Fruit fly (Drosophila melanogaster) whole organism, embryonic: Measurements from ENCODE around the gene Pex5.
A peak's percentile ranks its signal among the peaks of the same experiment; 100 is the strongest.

Experiments used
- CG10979 ChIP-seq: fragments of 200-800 bp; sonication (Bioruptor generic); optimal IDR thresholded peaks from 2 replicates; lab custom pipeline; 2018; ENCODE audit warnings: missing biosample characterization, mild to moderate bottlenecking, missing genetic modification characterization, moderate library complexity
- CG12071 ChIP-seq: fragments of 200-800 bp; sonication (Bioruptor generic); optimal IDR thresholded peaks from 3 replicates; lab custom pipeline; 2018; ENCODE audit warnings: missing biosample characterization, mild to moderate bottlenecking, missing genetic modification characterization
- CG12104 ChIP-seq: fragments of 200-800 bp; sonication (Bioruptor generic); optimal IDR thresholded peaks from 3 replicates; lab custom pipeline; 2016; ENCODE audit warnings: missing biosample characterization, missing genetic modification characterization
- CG12155 ChIP-seq: fragments of 200-800 bp; sonication (Bioruptor generic); optimal IDR thresholded peaks from 3 replicates; lab custom pipeline; 2016; ENCODE audit warnings: missing biosample characterization, missing genetic modification characterization
- CG12236 ChIP-seq: fragments of 200-800 bp; sonication (Bioruptor generic); optimal IDR thresholded peaks from 2 replicates; lab custom pipeline; 2016; ENCODE audit warnings: missing biosample characterization, missing genetic modification characterization
- CG12942 ChIP-seq: fragments of 200-800 bp; sonication (Bioruptor generic); optimal IDR thresholded peaks from 3 replicates; lab custom pipeline; 2016; ENCODE audit warnings: missing biosample characterization, missing genetic modification characterization
- CG13624 ChIP-seq: fragments of 200-800 bp; sonication (Bioruptor generic); optimal IDR thresholded peaks from 2 replicates; lab custom pipeline; 2016; ENCODE audit warnings: missing biosample characterization, missing genetic modification characterization
- CG14667 ChIP-seq: fragments of 200-800 bp; sonication (Bioruptor generic); IDR thresholded peaks from 2 replicates; pipeline ENCODE4 v1.3.6; 2022; ENCODE audit warnings: missing biosample characterization, missing genetic modification characterization
- CG17359 ChIP-seq: fragments of 200-800 bp; sonication (Bioruptor generic); optimal IDR thresholded peaks from 3 replicates; lab custom pipeline; 2018; ENCODE audit warnings: missing biosample characterization, mild to moderate bottlenecking, missing genetic modification characterization, moderate library complexity
- CG17568 ChIP-seq: fragments of 200-800 bp; sonication (Bioruptor generic); optimal IDR thresholded peaks from 2 replicates; lab custom pipeline; 2018; ENCODE audit warnings: missing biosample characterization, mild to moderate bottlenecking, missing genetic modification characterization, moderate library complexity
- CG18476 ChIP-seq: fragments of 200-800 bp; sonication (Bioruptor generic); optimal IDR thresholded peaks from 2 replicates; lab custom pipeline; 2016; ENCODE audit warnings: missing biosample characterization, mild to moderate bottlenecking, missing genetic modification characterization
- CG2199 ChIP-seq: fragments of 200-800 bp; sonication (Bioruptor generic); IDR thresholded peaks from 3 replicates; pipeline ENCODE4 v1.3.6; 2022; ENCODE audit warnings: missing biosample characterization, missing genetic modification characterization
- CG2202 ChIP-seq: fragments of 200-800 bp; sonication (Bioruptor generic); optimal IDR thresholded peaks from 2 replicates; lab custom pipeline; 2018; ENCODE audit warnings: missing biosample characterization, mild to moderate bottlenecking, missing genetic modification characterization
- CG2678 ChIP-seq: fragments of 200-800 bp; sonication (Bioruptor generic); optimal IDR thresholded peaks from 3 replicates; lab custom pipeline; 2019; ENCODE audit warnings: missing biosample characterization, mild to moderate bottlenecking, missing genetic modification characterization, moderate library complexity
- CG31441 ChIP-seq: fragments of 200-800 bp; sonication (Bioruptor generic); IDR thresholded peaks from 2 replicates; pipeline ENCODE4 v1.3.6; 2022; ENCODE audit warnings: missing biosample characterization, missing genetic modification characterization
- CG3847 ChIP-seq: fragments of 200-800 bp; sonication (Bioruptor generic); IDR thresholded peaks from 2 replicates; pipeline ENCODE4 v1.3.6; 2022; ENCODE audit warnings: missing biosample characterization, missing genetic modification characterization
- CG43689 ChIP-seq: fragments of 200-800 bp; sonication (Bioruptor generic); IDR thresholded peaks from 2 replicates; pipeline ENCODE4 v1.3.6; 2022; ENCODE audit warnings: missing biosample characterization, missing genetic modification characterization
- CG6689 ChIP-seq: fragments of 200-800 bp; sonication (Bioruptor generic); IDR thresholded peaks from 2 replicates; pipeline ENCODE4 v1.3.6; 2022; ENCODE audit warnings: missing biosample characterization, missing genetic modification characterization
- CG6765 ChIP-seq: fragments of 200-800 bp; sonication (Bioruptor generic); optimal IDR thresholded peaks from 3 replicates; lab custom pipeline; 2017; ENCODE audit warnings: missing biosample characterization, mild to moderate bottlenecking, missing genetic modification characterization
- CG7556 ChIP-seq: fragments of 200-800 bp; sonication (Bioruptor generic); optimal IDR thresholded peaks from 2 replicates; lab custom pipeline; 2017; ENCODE audit warnings: missing biosample characterization, mild to moderate bottlenecking, missing genetic modification characterization
- CG7963 ChIP-seq: fragments of 200-800 bp; sonication (Bioruptor generic); IDR thresholded peaks from 3 replicates; pipeline ENCODE4 v1.3.6; 2022; ENCODE audit warnings: missing biosample characterization, missing genetic modification characterization; ENCODE audit not compliant: partially characterized antibody
- CG8359 ChIP-seq: fragments of 200-800 bp; sonication (Bioruptor generic); optimal IDR thresholded peaks from 2 replicates; lab custom pipeline; 2017; ENCODE audit warnings: missing biosample characterization, mild to moderate bottlenecking, missing genetic modification characterization, borderline replicate concordance
- CG8944 ChIP-seq: fragments of 200-800 bp; sonication (Bioruptor generic); optimal IDR thresholded peaks from 3 replicates; lab custom pipeline; 2016; ENCODE audit warnings: missing biosample characterization, missing genetic modification characterization
- CrebB ChIP-seq: fragments of 200-800 bp; sonication (Bioruptor generic); optimal IDR thresholded peaks from 3 replicates; lab custom pipeline; 2018; ENCODE audit warnings: missing biosample characterization, mild to moderate bottlenecking, missing genetic modification characterization
- Dad ChIP-seq: fragments of 200-800 bp; sonication (Bioruptor generic); optimal IDR thresholded peaks from 3 replicates; lab custom pipeline; 2016; ENCODE audit warnings: missing biosample characterization, missing genetic modification characterization
- Dip3 ChIP-seq: fragments of 200-800 bp; sonication (Bioruptor generic); optimal IDR thresholded peaks from 3 replicates; lab custom pipeline; 2016; ENCODE audit warnings: missing biosample characterization, missing genetic modification characterization
- Doc2 ChIP-seq: fragments of 200-800 bp; sonication (Bioruptor generic); IDR thresholded peaks from 2 replicates; pipeline ENCODE4 v1.3.6; 2022; ENCODE audit warnings: missing biosample characterization, missing genetic modification characterization
- E2f2 ChIP-seq: fragments of 200-800 bp; sonication (Bioruptor generic); IDR thresholded peaks from 2 replicates; pipeline ENCODE4 v1.3.6; 2022; ENCODE audit warnings: missing biosample characterization, missing genetic modification characterization
- Eip74EF ChIP-seq, 2 experiments: fragments of 200-800 bp in 1 of 2; fragments of >200 bp in 1 of 2; sonication (Bioruptor generic) in 1 of 2; optimal IDR thresholded peaks; 2 replicates each; lab custom pipeline; 2017 to 2019; ENCODE audit warnings: missing biosample characterization in 2 of 2, missing genetic modification characterization in 2 of 2, mild to moderate bottlenecking in 1 of 2, moderate library complexity in 1 of 2
- MESR4 ChIP-seq: fragments of 200-800 bp; sonication (Bioruptor generic); optimal IDR thresholded peaks from 2 replicates; lab custom pipeline; 2018; ENCODE audit warnings: missing biosample characterization, mild to moderate bottlenecking, missing genetic modification characterization, moderate library complexity
- Max ChIP-seq: fragments of 200-800 bp; sonication (Bioruptor generic); optimal IDR thresholded peaks from 2 replicates; lab custom pipeline; 2016; ENCODE audit warnings: missing biosample characterization, mild to moderate bottlenecking, missing genetic modification characterization
- Rfx ChIP-seq: fragments of 200-800 bp; sonication (Bioruptor generic); IDR thresholded peaks from 2 replicates; pipeline ENCODE4 v1.3.6; 2022; ENCODE audit warnings: missing biosample characterization, missing genetic modification characterization
- Spps ChIP-seq: fragments of 200-800 bp; sonication (Bioruptor generic); optimal IDR thresholded peaks from 2 replicates; lab custom pipeline; 2018; ENCODE audit warnings: missing biosample characterization, mild to moderate bottlenecking, missing genetic modification characterization
- YL-1 ChIP-seq: fragments of 200-800 bp; sonication (Bioruptor generic); optimal IDR thresholded peaks from 3 replicates; lab custom pipeline; 2017; ENCODE audit warnings: missing biosample characterization, mild to moderate bottlenecking, missing genetic modification characterization
- bab2 ChIP-seq: fragments of 200-800 bp; sonication (Bioruptor generic); optimal IDR thresholded peaks from 2 replicates; lab custom pipeline; 2016; ENCODE audit warnings: missing biosample characterization, missing genetic modification characterization
- btn ChIP-seq: fragments of 200-800 bp; sonication (Bioruptor generic); optimal IDR thresholded peaks from 2 replicates; lab custom pipeline; 2016; ENCODE audit warnings: missing biosample characterization, missing genetic modification characterization
- cwo ChIP-seq: fragments of 200-800 bp; sonication (Bioruptor generic); optimal IDR thresholded peaks from 3 replicates; lab custom pipeline; 2017; ENCODE audit warnings: missing biosample characterization, missing genetic modification characterization, mild to moderate bottlenecking, moderate library complexity, missing genetic modification reagents
- ewg ChIP-seq: fragments of 200-800 bp; sonication (Bioruptor generic); optimal IDR thresholded peaks from 3 replicates; lab custom pipeline; 2017; ENCODE audit warnings: mild to moderate bottlenecking, missing biosample characterization, missing genetic modification reagents, missing genetic modification characterization
- fd102C ChIP-seq: fragments of 200-800 bp; sonication (Bioruptor generic); optimal IDR thresholded peaks from 2 replicates; lab custom pipeline; 2018; ENCODE audit warnings: missing biosample characterization, mild to moderate bottlenecking, missing genetic modification characterization, moderate library complexity
- fd3F ChIP-seq: fragments of 200-800 bp; sonication (Bioruptor generic); optimal IDR thresholded peaks from 2 replicates; lab custom pipeline; 2018; ENCODE audit warnings: missing biosample characterization, mild to moderate bottlenecking, missing genetic modification characterization, moderate library complexity
- fu2 ChIP-seq: fragments of 200-800 bp; sonication (Bioruptor generic); optimal IDR thresholded peaks from 2 replicates; lab custom pipeline; 2016; ENCODE audit warnings: missing biosample characterization, missing genetic modification characterization
- grn ChIP-seq: fragments of 200-800 bp; sonication (Bioruptor generic); optimal IDR thresholded peaks from 3 replicates; lab custom pipeline; 2017; ENCODE audit warnings: missing biosample characterization, missing genetic modification characterization
- gsb ChIP-seq: fragments of 200-800 bp; sonication (Bioruptor generic); IDR thresholded peaks from 2 replicates; pipeline ENCODE4 v1.3.6; 2022; ENCODE audit warnings: missing biosample characterization, missing genetic modification characterization
- inv ChIP-seq: fragments of 200-800 bp; sonication (Bioruptor generic); IDR thresholded peaks from 2 replicates; pipeline ENCODE4 v1.3.6; 2022; ENCODE audit warnings: missing biosample characterization, missing genetic modification characterization; ENCODE audit not compliant: partially characterized antibody
- lola ChIP-seq, 3 experiments: fragments of >200 bp in 2 of 3; fragments of 200-800 bp in 1 of 3; sonication (Bioruptor generic) in 1 of 3; optimal IDR thresholded peaks; 2 replicates each; lab custom pipeline; 2017 to 2019; ENCODE audit warnings: missing biosample characterization in 3 of 3, missing genetic modification characterization in 3 of 3, mild to moderate bottlenecking in 1 of 3, moderate library complexity in 1 of 3
- mirr ChIP-seq: fragments of 200-800 bp; sonication (Bioruptor generic); optimal IDR thresholded peaks from 3 replicates; lab custom pipeline; 2018; ENCODE audit warnings: missing biosample characterization, mild to moderate bottlenecking, missing genetic modification characterization
- odd ChIP-seq: fragments of 200-800 bp; sonication (Bioruptor generic); optimal IDR thresholded peaks from 2 replicates; lab custom pipeline; 2017; ENCODE audit warnings: missing biosample characterization, mild to moderate bottlenecking, missing genetic modification characterization
- org-1 ChIP-seq: fragments of 200-800 bp; sonication (Bioruptor generic); optimal IDR thresholded peaks from 2 replicates; lab custom pipeline; 2017; ENCODE audit warnings: missing biosample characterization, missing genetic modification characterization
- sens-2 ChIP-seq: fragments of 200-800 bp; sonication (Bioruptor generic); IDR thresholded peaks from 2 replicates; pipeline ENCODE4 v1.3.6; 2022; ENCODE audit warnings: missing biosample characterization, missing genetic modification characterization
- slou ChIP-seq: fragments of 200-800 bp; sonication (Bioruptor generic); optimal IDR thresholded peaks from 3 replicates; lab custom pipeline; 2016; ENCODE audit warnings: missing biosample characterization, missing genetic modification characterization
- sob ChIP-seq: fragments of 200-800 bp; sonication (Bioruptor generic); IDR thresholded peaks from 2 replicates; pipeline ENCODE4 v1.3.6; 2022; ENCODE audit warnings: missing biosample characterization, missing genetic modification characterization

The Pex5 gene

DNA sequence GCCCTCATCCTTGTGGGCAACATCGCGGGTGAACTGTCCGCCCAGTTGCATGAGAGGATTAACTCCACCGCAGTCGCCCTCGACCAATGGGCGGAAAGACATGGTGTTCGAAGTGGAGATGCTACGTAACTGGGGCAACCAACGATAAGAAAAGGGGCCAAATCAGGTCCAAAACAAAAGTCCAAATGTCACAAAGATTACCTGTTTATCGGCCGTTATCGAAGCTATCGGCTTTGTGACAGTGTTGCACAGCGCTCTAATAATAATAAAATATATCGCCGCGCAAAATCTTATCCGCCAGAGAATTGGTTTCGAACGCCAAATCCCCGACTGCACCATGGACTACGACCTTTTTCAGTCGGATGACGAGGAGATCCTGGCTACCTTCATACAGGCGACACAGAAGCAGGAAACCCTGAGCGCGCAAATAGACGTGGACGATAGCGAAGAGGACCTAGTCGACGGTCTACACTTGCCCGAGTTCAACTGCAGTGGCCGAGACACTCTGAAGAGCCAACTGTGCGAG, at the start of gene Pex5, which contains the start of gene CG14803 (continued):
- no peak for TF ChIP-seq CG2678
- TF ChIP-seq CG7556 (GFP tag; lab: Kevin White, UChicago) = no peak
- no peak for TF ChIP-seq fu2 (GFP tag; lab: Kevin White, UChicago)
- no peak for TF ChIP-seq org-1 (GFP tag; lab: Kevin White, UChicago)
- TF ChIP-seq lola (GFP tag; optimal IDR thresholded peaks at IDR 0.05; lab: Kevin White, UChicago) = no peak
- TF ChIP-seq Rfx = peak; percentile 37; the same call in 1 of the 2 replicates
- TF ChIP-seq CG7963 = peak; percentile 67; the same call in 1 of the 3 replicates
- no peak for TF ChIP-seq ewg (GFP tag; lab: Kevin White, UChicago)
- no peak for TF ChIP-seq CG17359 (tag; lab: Kevin White, UChicago)
- TF ChIP-seq CrebB (tag; lab: Kevin White, UChicago) = no peak
- TF ChIP-seq CG6689 (GFP tag; lab: Robert Waterston, UW) = no peak
- TF ChIP-seq CG17568 = no peak
- TF ChIP-seq CG2202 = no peak
- no peak for TF ChIP-seq sob (GFP tag; lab: Robert Waterston, UW)
- TF ChIP-seq CG12942 (GFP tag; lab: Kevin White, UChicago) = no peak
- no peak for TF ChIP-seq grn (GFP tag; lab: Kevin White, UChicago)
- TF ChIP-seq btn (GFP tag; lab: Kevin White, UChicago) = no peak
- TF ChIP-seq E2f2 (GFP tag; lab: Robert Waterston, UW) = peak; percentile 84
- TF ChIP-seq sens-2 (GFP tag; lab: Robert Waterston, UW) = no peak
- no peak for TF ChIP-seq gsb (GFP tag; lab: Robert Waterston, UW)
- TF ChIP-seq mirr (GFP tag; lab: Kevin White, UChicago) = no peak
- no peak for TF ChIP-seq CG8944
- TF ChIP-seq CG6765 (GFP tag; lab: Kevin White, UChicago) = no peak
- TF ChIP-seq slou (GFP tag; lab: Kevin White, UChicago) = no peak
- TF ChIP-seq bab2 (GFP tag; lab: Kevin White, UChicago) = no peak
- TF ChIP-seq Eip74EF (GFP tag; optimal IDR thresholded peaks at IDR 0.05; lab: Kevin White, UChicago) = no peak
- TF ChIP-seq CG10979 = no peak
- TF ChIP-seq inv = no peak
- TF ChIP-seq CG3847 (GFP tag; lab: Robert Waterston, UW) = no peak
- no peak for TF ChIP-seq Doc2 (GFP tag; lab: Robert Waterston, UW)
- no peak for TF ChIP-seq cwo
- no peak for TF ChIP-seq CG12104 (GFP tag; lab: Kevin White, UChicago)
- peak; percentile 79 for TF ChIP-seq YL-1 (GFP tag; lab: Kevin White, UChicago)
- no peak for TF ChIP-seq odd
- TF ChIP-seq fd102C (GFP tag; lab: Kevin White, UChicago) = no peak
- no peak for TF ChIP-seq Spps (tag; lab: Kevin White, UChicago)
- TF ChIP-seq CG43689 (GFP tag; lab: Robert Waterston, UW) = no peak
- TF ChIP-seq fd3F (GFP tag; lab: Kevin White, UChicago) = no peak
- no peak for TF ChIP-seq Dip3 (GFP tag; lab: Kevin White, UChicago)
- TF ChIP-seq CG12236 (GFP tag; lab: Kevin White, UChicago) = no peak
- no peak for TF ChIP-seq CG18476
- TF ChIP-seq MESR4 (GFP tag; lab: Kevin White, UChicago) = peak; percentile 78
- no peak for TF ChIP-seq CG12071 (GFP tag; lab: Kevin White, UChicago)
- no peak for TF ChIP-seq CG14667
- TF ChIP-seq Dad = no peak
- TF ChIP-seq CG8359 (GFP tag; lab: Kevin White, UChicago) = no peak
- no peak for TF ChIP-seq CG13624
- no peak for TF ChIP-seq CG2199 (GFP tag; lab: Robert Waterston, UW)
- TF ChIP-seq CG12155 = no peak
- no peak for TF ChIP-seq Max
- no peak for TF ChIP-seq CG31441 (GFP tag; lab: Robert Waterston, UW)
